Worm (Caenorhabditis elegans) whole organism, L4/young adult: ENCODE results near the gene clec-219.

ENCODE experiments used
- W03F9.2 ChIP-seq: fragments of 150-350 bp; optimal IDR thresholded peaks from 2 replicates; lab custom pipeline; 2014; ENCODE audit warnings: missing biosample characterization, missing genetic modification characterization
- him-1 ChIP-seq: sonication (generic microtip); optimal IDR thresholded peaks from 2 replicates; lab custom pipeline; 2016; ENCODE audit warnings: missing genotype, missing genetic modification reagents, missing genetic modification characterization, missing compliant biosample characterization

- TF ChIP-seq him-1 (tag; lab: Kevin White, UChicago) (no peak), W03F9.2 (tag; lab: Kevin White, UChicago) (no peak)
These were observed 15.7 kb upstream of the clec-219 start, which contains the start of gene sel-9 for ce11 chrV:8302522-8302921.
